Worm (Caenorhabditis elegans) whole organism, mixed stage, embryonic: Measurements from ENCODE around the gene srd-38.

ENCODE experiments used
- M03D4.4 ChIP-seq: sonication (generic microtip); optimal IDR thresholded peaks from 2 replicates; lab custom pipeline; 2017; ENCODE audit warnings: mild to moderate bottlenecking, missing genetic modification characterization, missing compliant biosample characterization
- bed-3 ChIP-seq: fragments of 200-800 bp; sonication (Bioruptor generic); optimal IDR thresholded peaks from 3 replicates; lab custom pipeline; 2018; ENCODE audit warnings: mild to moderate bottlenecking, missing genetic modification characterization, moderate library complexity, missing compliant biosample characterization
- blmp-1 ChIP-seq: fragments of 150-350 bp; optimal IDR thresholded peaks from 2 replicates; lab custom pipeline; 2014; ENCODE audit warnings: missing biosample characterization, missing genetic modification characterization
- ceh-43 ChIP-seq: fragments of 200-800 bp; sonication (Bioruptor generic); optimal IDR thresholded peaks from 2 replicates; lab custom pipeline; 2018; ENCODE audit warnings: mild to moderate bottlenecking, missing genetic modification characterization, moderate library complexity, missing compliant biosample characterization
- ceh-83 ChIP-seq: fragments of 200-800 bp; sonication (Bioruptor generic); optimal IDR thresholded peaks from 2 replicates; lab custom pipeline; 2018; ENCODE audit warnings: mild to moderate bottlenecking, missing genetic modification characterization, missing compliant biosample characterization
- ces-1 ChIP-seq: fragments of 150-350 bp; optimal IDR thresholded peaks from 2 replicates; lab custom pipeline; 2014; ENCODE audit warnings: missing biosample characterization, missing genetic modification reagents, missing genetic modification characterization
- cnd-1 ChIP-seq: fragments of 200-800 bp; sonication (Bioruptor generic); optimal IDR thresholded peaks from 2 replicates; lab custom pipeline; 2018; ENCODE audit warnings: mild to moderate bottlenecking, missing genetic modification characterization, missing compliant biosample characterization
- drap-1 ChIP-seq: fragments of 200-800 bp; sonication (Bioruptor generic); optimal IDR thresholded peaks from 3 replicates; lab custom pipeline; 2018; ENCODE audit warnings: mild to moderate bottlenecking, missing genetic modification characterization, missing compliant biosample characterization
- elt-1 ChIP-seq: sonication (generic microtip); optimal IDR thresholded peaks from 2 replicates; lab custom pipeline; 2017; ENCODE audit warnings: missing genetic modification characterization, mild to moderate bottlenecking, missing compliant biosample characterization, antibody characterized with exemption, moderate library complexity, borderline replicate concordance; ENCODE audit not compliant: insufficient read depth
- elt-3 ChIP-seq: fragments of 150-350 bp; optimal IDR thresholded peaks from 2 replicates; lab custom pipeline; 2014; ENCODE audit warnings: missing biosample characterization, missing genetic modification characterization
- flh-1 ChIP-seq: fragments of 200-800 bp; sonication (Bioruptor generic); optimal IDR thresholded peaks from 2 replicates; lab custom pipeline; 2018; ENCODE audit warnings: mild to moderate bottlenecking, missing genetic modification characterization, moderate library complexity, missing compliant biosample characterization
- ham-2 ChIP-seq: fragments of 200-800 bp; sonication (Bioruptor generic); optimal IDR thresholded peaks from 2 replicates; lab custom pipeline; 2018; ENCODE audit warnings: mild to moderate bottlenecking, missing genetic modification characterization, missing compliant biosample characterization
- hlh-1 ChIP-seq: fragments of 150-350 bp; optimal IDR thresholded peaks from 2 replicates; lab custom pipeline; 2014; ENCODE audit warnings: missing biosample characterization, missing genetic modification reagents, missing genetic modification characterization
- lin-32 ChIP-seq: fragments of 200-800 bp; sonication (Bioruptor generic); optimal IDR thresholded peaks from 2 replicates; lab custom pipeline; 2018; ENCODE audit warnings: mild to moderate bottlenecking, missing genetic modification characterization, missing compliant biosample characterization
- lsy-2 ChIP-seq: fragments of 150-350 bp; optimal IDR thresholded peaks from 2 replicates; lab custom pipeline; 2014; ENCODE audit warnings: missing biosample characterization, missing genetic modification characterization
- mab-5 ChIP-seq: fragments of 150-350 bp; optimal IDR thresholded peaks from 2 replicates; lab custom pipeline; 2014; ENCODE audit warnings: missing biosample characterization, missing genetic modification characterization
- mep-1 ChIP-seq: fragments of 150-350 bp; optimal IDR thresholded peaks from 2 replicates; lab custom pipeline; 2017; ENCODE audit warnings: missing biosample characterization, missing genetic modification reagents, missing genetic modification characterization, inconsistent platforms
- mls-2 ChIP-seq: sonication (generic microtip); optimal IDR thresholded peaks from 2 replicates; lab custom pipeline; 2016; ENCODE audit warnings: mild to moderate bottlenecking, missing genetic modification characterization, moderate library complexity, missing compliant biosample characterization
- nhr-12 ChIP-seq: fragments of 150-350 bp; optimal IDR thresholded peaks from 2 replicates; lab custom pipeline; 2014; ENCODE audit warnings: missing biosample characterization, missing genetic modification characterization
- nhr-2 ChIP-seq: fragments of 150-350 bp; optimal IDR thresholded peaks from 2 replicates; lab custom pipeline; 2014; ENCODE audit warnings: missing biosample characterization, missing genetic modification characterization
- nhr-237 ChIP-seq: fragments of 150-350 bp; optimal IDR thresholded peaks from 2 replicates; lab custom pipeline; 2014; ENCODE audit warnings: missing biosample characterization, missing genetic modification characterization
- nhr-28 ChIP-seq: fragments of 150-350 bp; optimal IDR thresholded peaks from 2 replicates; lab custom pipeline; 2014; ENCODE audit warnings: missing biosample characterization, missing genetic modification characterization
- sem-2 ChIP-seq: fragments of 200-800 bp; sonication (Bioruptor generic); optimal IDR thresholded peaks from 2 replicates; lab custom pipeline; 2018; ENCODE audit warnings: mild to moderate bottlenecking, missing genetic modification characterization, missing compliant biosample characterization
- snpc-4 ChIP-seq: fragments of 150-350 bp; optimal IDR thresholded peaks from 2 replicates; lab custom pipeline; 2014; ENCODE audit warnings: missing biosample characterization, missing genetic modification characterization
- tbx-8 ChIP-seq: fragments of 200-800 bp; sonication (Bioruptor generic); optimal IDR thresholded peaks from 2 replicates; lab custom pipeline; 2018; ENCODE audit warnings: mild to moderate bottlenecking, missing genetic modification characterization, moderate library complexity, missing compliant biosample characterization
- unc-120 ChIP-seq: sonication (generic microtip); optimal IDR thresholded peaks from 2 replicates; lab custom pipeline; 2017; ENCODE audit warnings: missing genetic modification characterization, missing compliant biosample characterization; ENCODE audit not compliant: poor library complexity, severe bottlenecking
- unc-62 ChIP-seq: fragments of 150-350 bp; optimal IDR thresholded peaks from 2 replicates; lab custom pipeline; 2014; ENCODE audit warnings: missing biosample characterization, missing genetic modification reagents, missing genetic modification characterization
- zip-8 ChIP-seq: fragments of 150-350 bp; optimal IDR thresholded peaks from 2 replicates; lab custom pipeline; 2014; ENCODE audit warnings: missing biosample characterization, missing genetic modification characterization
- ztf-11 ChIP-seq: fragments of 150-350 bp; optimal IDR thresholded peaks from 2 replicates; lab custom pipeline; 2014; ENCODE audit warnings: missing biosample characterization, missing genetic modification characterization

The srd-38 gene

ce11 chrX:13291506-13291905 is at the start of gene srd-38:
TSS of gene srd-38 (plus strand) at chrX:13291806.
- no peak for TF ChIP-seq ces-1 (GFP tag; lab: Kevin White, UChicago)
- no peak for TF ChIP-seq unc-120 (tag; lab: Kevin White, UChicago)
- no peak for TF ChIP-seq blmp-1 (tag; lab: Kevin White, UChicago)
- TF ChIP-seq nhr-237 = no peak
- no peak for TF ChIP-seq nhr-12 (tag; lab: Kevin White, UChicago)
- TF ChIP-seq ztf-11 (tag; lab: Kevin White, UChicago) = no peak
- TF ChIP-seq bed-3 (GFP tag; lab: Kevin White, UChicago) = no peak
- no peak for TF ChIP-seq zip-8 (tag; lab: Kevin White, UChicago)

- TF ChIP-seq lsy-2 (tag; lab: Kevin White, UChicago) (no peak), mab-5 (tag; lab: Kevin White, UChicago) (no peak), drap-1 (no peak), ces-1 (GFP tag; lab: Kevin White, UChicago) (no peak), hlh-1 (tag; lab: Kevin White, UChicago) (no peak), elt-3 (no peak), snpc-4 (tag; lab: Kevin White, UChicago) (no peak), ceh-43 (GFP tag; lab: Kevin White, UChicago) (no peak), blmp-1 (tag; lab: Kevin White, UChicago) (no peak), unc-62 (GFP tag; lab: Kevin White, UChicago) (no peak), lin-32 (GFP tag; lab: Kevin White, UChicago) (no peak), bed-3 (GFP tag; lab: Kevin White, UChicago) (no peak), sem-2 (GFP tag; lab: Kevin White, UChicago) (no peak), M03D4.4 (tag; lab: Kevin White, UChicago) (no peak), zip-8 (tag; lab: Kevin White, UChicago) (no peak), unc-120 (tag; lab: Kevin White, UChicago) (no peak), mls-2 (tag; lab: Kevin White, UChicago) (no peak), tbx-8 (GFP tag; lab: Kevin White, UChicago) (no peak), mep-1 (tag; lab: Kevin White, UChicago) (no peak), nhr-12 (tag; lab: Kevin White, UChicago) (no peak)
These were observed 49.4 kb upstream of the srd-38 start, which contains the start of gene K08H2.5 for ce11 chrX:13242231-13242630. TSS of gene K08H2.5 (minus strand) at chrX:13242331.

- TF ChIP-seq nhr-237 (no peak), nhr-28 (tag; lab: Kevin White, UChicago) (no peak), unc-62 (GFP tag; lab: Kevin White, UChicago) (no peak), nhr-12 (tag; lab: Kevin White, UChicago) (no peak), mls-2 (tag; lab: Kevin White, UChicago) (no peak), ceh-43 (GFP tag; lab: Kevin White, UChicago) (no peak), ham-2 (GFP tag; lab: Kevin White, UChicago) (no peak)
These were observed 46.5 kb upstream of the srd-38 start, which contains the start of gene hpl-1 for ce11 chrX:13245090-13245489. TSS of gene hpl-1 (plus strand) at chrX:13245390.

ce11 chrX:13246668-13247358 is 44.8 kb upstream of the srd-38 start:
- TF ChIP-seq nhr-2 (tag; lab: Kevin White, UChicago) (no peak), ztf-11 (tag; lab: Kevin White, UChicago) (no peak), ces-1 (GFP tag; lab: Kevin White, UChicago) (peak; percentile 99), flh-1 (GFP tag; lab: Kevin White, UChicago) (no peak), cnd-1 (tag; lab: Kevin White, UChicago) (no peak)
- TF ChIP-seq, all 35 proteins: peak for 1

- no peak for TF ChIP-seq unc-62 (GFP tag; lab: Kevin White, UChicago)
- TF ChIP-seq zip-8 (tag; lab: Kevin White, UChicago) = no peak
These were observed 44.0 kb upstream of the srd-38 start for ce11 chrX:13247614-13248013.

ce11 chrX:13248265-13248664 is 43.3 kb upstream of the srd-38 start, which contains the start of gene K08H2.7:
TSS of gene K08H2.7 (minus strand) at chrX:13248437.
- TF ChIP-seq snpc-4 (tag; lab: Kevin White, UChicago) (no peak), ceh-83 (GFP tag; lab: Kevin White, UChicago) (no peak), flh-1 (GFP tag; lab: Kevin White, UChicago) (no peak), mls-2 (tag; lab: Kevin White, UChicago) (no peak), elt-1 (tag; lab: Kevin White, UChicago) (peak; percentile 38)
